Fruit fly (Drosophila melanogaster): ENCODE measurements around the gene yellow-g.

Gene yellow-g

DNA sequence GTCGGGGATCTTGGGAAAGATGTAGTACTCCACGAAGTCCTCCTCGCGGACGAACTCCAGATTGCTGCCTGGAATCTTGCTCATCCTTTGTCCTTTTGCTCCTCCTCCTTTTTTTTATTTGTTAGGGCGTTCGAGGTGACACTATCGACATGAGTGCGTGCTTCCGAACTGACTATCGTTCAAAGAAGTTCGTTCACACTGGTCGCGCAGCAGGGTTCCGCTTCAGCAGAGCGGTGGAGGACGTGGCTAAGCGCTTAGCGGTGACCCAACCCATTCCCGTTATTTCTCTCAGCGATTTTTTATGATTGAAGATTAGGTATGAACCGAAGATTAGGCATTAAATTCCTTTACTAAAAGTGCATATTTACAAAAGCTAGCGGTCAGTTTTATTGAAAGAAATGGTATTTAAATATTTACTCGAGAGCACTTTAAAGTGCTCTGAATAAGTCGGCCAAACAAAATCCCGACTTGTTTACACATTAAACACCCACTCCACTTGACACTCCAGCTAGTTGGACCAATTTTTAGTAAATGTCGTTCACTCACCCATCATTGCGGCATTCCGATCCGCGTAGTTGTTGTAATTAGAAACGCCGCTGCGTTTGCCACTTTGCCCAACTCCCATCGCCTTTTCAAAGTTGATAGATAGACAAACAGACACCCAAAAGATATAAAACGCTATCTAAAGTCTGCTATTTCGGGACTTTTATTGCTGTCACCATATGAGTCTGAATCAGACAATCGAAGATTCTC lies 6.7 kb downstream of the yellow-g start, which contains the start of the genes ecd and CG13806 (continued):
- TF ChIP-seq CG1621 (tag; optimal IDR thresholded peaks at IDR 0.05), result no peak
- no peak; the same call in 1 of the 2 replicates for TF ChIP-seq CG11294 (GFP tag; IDR thresholded peaks at IDR 0.05)
- TF ChIP-seq CG6163 (GFP tag; IDR thresholded peaks at IDR 0.05), result no peak
- TF ChIP-seq OdsH (GFP tag; optimal IDR thresholded peaks at IDR 0.05), result no peak
- TF ChIP-seq vri (GFP tag; optimal IDR thresholded peaks at IDR 0.05), result no peak
- TF ChIP-seq CG31627 (GFP tag; optimal IDR thresholded peaks at IDR 0.05), result peak; percentile 18
- TF ChIP-seq eg (GFP tag; IDR thresholded peaks at IDR 0.05), result peak; percentile 36; the same call in 1 of the 3 replicates
- no peak for TF ChIP-seq CG34406 (GFP tag; optimal IDR thresholded peaks at IDR 0.05)
- no peak for TF ChIP-seq CG4318 (GFP tag; optimal IDR thresholded peaks at IDR 0.05)

DNA sequence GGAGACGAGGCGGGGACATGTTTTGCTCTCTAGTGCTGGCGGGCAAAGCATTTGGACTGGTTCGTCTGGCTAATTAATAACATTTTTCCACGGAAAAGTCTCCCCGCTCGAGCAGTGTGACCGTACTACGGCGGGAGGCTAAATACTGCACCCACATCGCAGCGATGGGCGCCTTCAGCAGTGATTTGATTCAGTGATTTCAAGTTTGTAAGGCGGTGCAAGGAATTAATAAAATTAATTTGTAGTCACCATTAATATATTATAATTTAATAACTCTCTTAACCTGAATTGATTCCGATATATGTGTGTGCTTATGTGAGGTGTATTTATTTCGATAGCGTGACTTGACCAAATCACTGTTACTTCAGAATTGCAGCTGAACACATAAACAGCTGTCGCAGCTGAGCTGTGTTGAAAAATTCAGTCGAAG lies 10.0 kb downstream of the yellow-g start, which contains the start of the genes oxt and CG13807:
oxt (minus strand) TSS at position 150 of the 430 bp plus-strand sequence.
CG13807 (plus strand) TSS at position 405 of the 430 bp plus-strand sequence.
- TF ChIP-seq lz (GFP tag; optimal IDR thresholded peaks at IDR 0.05) (peak; percentile 87), CG10669 (GFP tag; optimal IDR thresholded peaks at IDR 0.05) (peak; percentile 76), dsx (GFP tag; optimal IDR thresholded peaks at IDR 0.05; ENCODE audit: poor library complexity, severe bottlenecking) (peak; percentile 81), Hr39 (GFP tag; optimal IDR thresholded peaks at IDR 0.05) (peak; percentile 80), CG6163 (GFP tag; IDR thresholded peaks at IDR 0.05) (peak; percentile 94), CG16779 (tag; optimal IDR thresholded peaks at IDR 0.05) (peak; percentile 37), Ets21C (GFP tag; optimal IDR thresholded peaks at IDR 0.05) (peak; percentile 78), Ets96B (tag; optimal IDR thresholded peaks at IDR 0.05) (peak; percentile 78), Lpt (GFP tag; optimal IDR thresholded peaks at IDR 0.05) (peak; percentile 70), fkh (GFP tag; optimal IDR thresholded peaks at IDR 0.05) (peak; percentile 95), Eip93F (GFP tag; optimal IDR thresholded peaks at IDR 0.05) (peak; percentile 31), CG8319 (GFP tag; optimal IDR thresholded peaks at IDR 0.05) (peak; percentile 80), CG8119 (GFP tag; IDR thresholded peaks at IDR 0.05) (peak; percentile 83), Eip75B (GFP tag; optimal IDR thresholded peaks at IDR 0.05) (peak; percentile 75), CG9139 (GFP tag; optimal IDR thresholded peaks at IDR 0.05) (peak; percentile 34), fd85E (GFP tag; optimal IDR thresholded peaks at IDR 0.05) (no peak), Eip78C (GFP tag) (peak; percentile 96), net (GFP tag; optimal IDR thresholded peaks at IDR 0.05) (peak; percentile 87), CG3032 (tag; optimal IDR thresholded peaks at IDR 0.05) (peak; percentile 91), CG34406 (GFP tag; optimal IDR thresholded peaks at IDR 0.05) (peak; percentile 86), svp (GFP tag) (peak; percentile 93), Gug (GFP tag; IDR thresholded peaks at IDR 0.05) (peak; percentile 86), Sox15 (GFP tag; optimal IDR thresholded peaks at IDR 0.05) (peak; percentile 85), CG8632 (GFP tag; optimal IDR thresholded peaks at IDR 0.05) (peak; percentile 81), Sox102F (GFP tag; optimal IDR thresholded peaks at IDR 0.05) (peak; percentile 83), CG6854 (GFP tag; optimal IDR thresholded peaks at IDR 0.05) (peak; percentile 7), Hr38 (GFP tag; optimal IDR thresholded peaks at IDR 0.05) (no peak), acj6 (GFP tag; optimal IDR thresholded peaks at IDR 0.05) (peak; percentile 89), salr (GFP tag; optimal IDR thresholded peaks at IDR 0.05) (peak in 1 of 2 experiments; percentile 78), CG11762 (GFP tag; optimal IDR thresholded peaks at IDR 0.05; ENCODE audit: insufficient read depth) (peak; percentile 65), dac (GFP tag; optimal IDR thresholded peaks at IDR 0.05) (peak; percentile 79), achi (GFP tag; optimal IDR thresholded peaks at IDR 0.05) (peak; percentile 87), CG6808 (GFP tag; optimal IDR thresholded peaks at IDR 0.05) (peak; percentile 74), fd59A (GFP tag; optimal IDR thresholded peaks at IDR 0.05) (peak; percentile 76), vri (GFP tag; optimal IDR thresholded peaks at IDR 0.05) (no peak), CG31627 (GFP tag; optimal IDR thresholded peaks at IDR 0.05) (peak; percentile 81), topi (GFP tag; optimal IDR thresholded peaks at IDR 0.05) (peak; percentile 83), CG10631 (GFP tag; optimal IDR thresholded peaks at IDR 0.05) (peak; percentile 88), CG3919 (GFP tag; optimal IDR thresholded peaks at IDR 0.05) (peak; percentile 87), Smox (GFP tag; optimal IDR thresholded peaks at IDR 0.05) (peak; percentile 83), cyc (GFP tag; optimal IDR thresholded peaks at IDR 0.05) (peak; percentile 84), CG6792 (GFP tag; optimal IDR thresholded peaks at IDR 0.05) (peak; percentile 84), esn (GFP tag; optimal IDR thresholded peaks at IDR 0.05) (peak; percentile 87), CG11294 (GFP tag; IDR thresholded peaks at IDR 0.05) (peak; percentile 84), CG1621 (tag; optimal IDR thresholded peaks at IDR 0.05) (peak; percentile 81)

Data from whole organism, prepupa.